Worm (Caenorhabditis elegans): Measurements from ENCODE around the gene sra-29.

Gene sra-29

ce11 chrII:6582758-6583157 lies 7.2 kb upstream of the sra-29 start, which contains the start of gene C56C10.4:
C56C10.4 (plus strand) TSS chrII:6583058.
- TF ChIP-seq snpc-4 (tag; optimal IDR thresholded peaks at IDR 0.05): no peak
- no peak for TF ChIP-seq ham-2 (GFP tag; optimal IDR thresholded peaks at IDR 0.05)
- TF ChIP-seq hlh-1 (tag; optimal IDR thresholded peaks at IDR 0.05): no peak
- TF ChIP-seq M03D4.4 (tag; optimal IDR thresholded peaks at IDR 0.05): no peak
- TF ChIP-seq mls-2 (tag; optimal IDR thresholded peaks at IDR 0.05): no peak
- no peak for TF ChIP-seq lin-32 (GFP tag; optimal IDR thresholded peaks at IDR 0.05)
- no peak for TF ChIP-seq lin-13 (tag; optimal IDR thresholded peaks at IDR 0.05)

- TF ChIP-seq bed-3 (GFP tag; optimal IDR thresholded peaks at IDR 0.05) (no peak), lin-13 (tag; optimal IDR thresholded peaks at IDR 0.05) (no peak), nhr-2 (tag; optimal IDR thresholded peaks at IDR 0.05) (no peak), elt-3 (tag; optimal IDR thresholded peaks at IDR 0.05) (no peak), pha-4 (tag; optimal IDR thresholded peaks at IDR 0.05) (no peak), tbx-8 (GFP tag; optimal IDR thresholded peaks at IDR 0.05) (no peak), mls-2 (tag; optimal IDR thresholded peaks at IDR 0.05) (no peak), elt-1 (tag; optimal IDR thresholded peaks at IDR 0.05; ENCODE audit: borderline replicate concordance, insufficient read depth) (no peak), blmp-1 (tag; optimal IDR thresholded peaks at IDR 0.05) (no peak), flh-1 (GFP tag; optimal IDR thresholded peaks at IDR 0.05) (no peak)
Measured at ce11 chrII:6581236-6581635, 5.7 kb upstream of the sra-29 start, which contains the start of gene C56C10.6. C56C10.6 (minus strand) TSS chrII:6581336.

ce11 chrII:6578378-6578777 lies 2.8 kb upstream of the sra-29 start, which contains the start of gene sra-31:
sra-31 (minus strand) TSS chrII:6578478.
- TF ChIP-seq M03D4.4 (tag; optimal IDR thresholded peaks at IDR 0.05) (no peak), lin-13 (tag; optimal IDR thresholded peaks at IDR 0.05) (no peak), zip-8 (tag; optimal IDR thresholded peaks at IDR 0.05) (no peak), blmp-1 (tag; optimal IDR thresholded peaks at IDR 0.05) (no peak), flh-1 (GFP tag; optimal IDR thresholded peaks at IDR 0.05) (no peak), mep-1 (tag; optimal IDR thresholded peaks at IDR 0.05) (no peak), unc-120 (tag; optimal IDR thresholded peaks at IDR 0.05; ENCODE audit: poor library complexity, severe bottlenecking) (no peak), bed-3 (GFP tag; optimal IDR thresholded peaks at IDR 0.05) (no peak), ceh-83 (GFP tag; optimal IDR thresholded peaks at IDR 0.05) (no peak)

ce11 chrII:6573677-6574076 lies 1.9 kb downstream of the sra-29 start, which contains the start of gene sra-28:
sra-28 (minus strand) TSS chrII:6573777.
- TF ChIP-seq unc-39 (tag; optimal IDR thresholded peaks at IDR 0.05): no peak
- TF ChIP-seq ceh-43 (GFP tag; optimal IDR thresholded peaks at IDR 0.05): no peak
- TF ChIP-seq ham-2 (GFP tag; optimal IDR thresholded peaks at IDR 0.05): no peak
- no peak for TF ChIP-seq M03D4.4 (tag; optimal IDR thresholded peaks at IDR 0.05)
- TF ChIP-seq lsy-2 (tag; optimal IDR thresholded peaks at IDR 0.05): no peak
- no peak for TF ChIP-seq unc-120 (tag; optimal IDR thresholded peaks at IDR 0.05; ENCODE audit: poor library complexity, severe bottlenecking)
- no peak for TF ChIP-seq zip-8 (tag; optimal IDR thresholded peaks at IDR 0.05)
- TF ChIP-seq flh-1 (GFP tag; optimal IDR thresholded peaks at IDR 0.05): no peak

- TF ChIP-seq unc-120 (tag; optimal IDR thresholded peaks at IDR 0.05; ENCODE audit: poor library complexity, severe bottlenecking) (no peak), nhr-76 (tag; optimal IDR thresholded peaks at IDR 0.05) (no peak), elt-1 (tag; optimal IDR thresholded peaks at IDR 0.05; ENCODE audit: borderline replicate concordance, insufficient read depth) (no peak), blmp-1 (tag; optimal IDR thresholded peaks at IDR 0.05) (no peak), mls-2 (tag; optimal IDR thresholded peaks at IDR 0.05) (no peak)
Measured at ce11 chrII:6568707-6569106, 6.8 kb downstream of the sra-29 start, which contains the start of gene sra-27. sra-27 (plus strand) TSS chrII:6569007.

- TF ChIP-seq bed-3 (GFP tag; optimal IDR thresholded peaks at IDR 0.05) (no peak), tbx-8 (GFP tag; optimal IDR thresholded peaks at IDR 0.05) (no peak), ceh-39 (tag; optimal IDR thresholded peaks at IDR 0.05) (no peak), sem-2 (GFP tag; optimal IDR thresholded peaks at IDR 0.05) (no peak), lin-32 (GFP tag; optimal IDR thresholded peaks at IDR 0.05) (no peak), drap-1 (GFP tag; optimal IDR thresholded peaks at IDR 0.05) (no peak), unc-62 (GFP tag; optimal IDR thresholded peaks at IDR 0.05) (no peak), mls-2 (tag; optimal IDR thresholded peaks at IDR 0.05) (no peak)
Measured at ce11 chrII:6566628-6567180, 8.8 kb downstream of the sra-29 start, which contains the start of the genes F18C5.5 and F18C5.9. F18C5.5 (minus strand) TSS chrII:6566728. F18C5.9 (plus strand) TSS chrII:6567130.
